Worm (Caenorhabditis elegans): ENCODE measurements around the gene lin-45.

The lin-45 gene

DNA sequence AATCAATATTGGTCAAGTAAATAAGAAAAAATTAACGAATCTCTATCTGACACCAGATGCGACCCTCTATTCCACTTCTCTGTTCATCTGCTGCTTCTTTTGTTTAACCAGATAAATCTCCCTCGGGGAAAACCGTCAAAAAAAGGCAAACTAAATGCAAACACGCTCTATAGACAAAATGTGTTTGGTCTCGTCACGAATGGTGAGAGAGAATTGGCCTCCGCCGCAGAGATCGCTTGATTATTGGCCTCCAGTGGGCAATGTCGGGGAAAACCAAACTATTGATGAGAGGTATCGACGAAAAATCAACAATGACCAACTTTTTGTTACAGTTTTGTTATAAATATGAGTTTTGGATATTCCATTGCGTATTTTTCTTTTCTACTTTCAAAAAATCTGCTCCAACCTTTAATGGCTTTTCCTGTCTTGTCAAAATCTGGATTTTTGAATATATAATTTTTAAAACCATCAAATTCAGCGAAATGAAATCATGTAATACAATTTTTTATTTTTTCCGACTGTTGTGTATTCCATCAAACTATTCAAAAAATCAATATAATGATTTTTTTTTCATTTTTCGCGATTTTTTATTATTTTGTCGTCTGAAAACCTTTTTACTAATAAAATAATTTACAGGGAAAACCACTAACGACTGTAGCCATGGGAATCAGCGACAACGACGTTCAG, 42.2 kb upstream of the lin-45 start, which contains the start of the genes C17H12.2 and vha-8 (continued):
- TF ChIP-seq rcor-1 (GFP tag; IDR thresholded peaks at IDR 0.05): 0 out of 2 replicates have a peak, but pooled peaks have one; percentile 46
- TF ChIP-seq snpc-4 (GFP tag; optimal IDR thresholded peaks at IDR 0.05): peak; percentile 45
- peak; percentile 29 to 68 (median 56) for TF ChIP-seq snpc-4 (tag; optimal IDR thresholded peaks at IDR 0.05)
- 0 out of 2 replicates have a peak, but pooled peaks have one; percentile 46 for TF ChIP-seq let-526 (GFP tag; IDR thresholded peaks at IDR 0.05)
- TF ChIP-seq dox-1 (GFP tag; IDR thresholded peaks at IDR 0.05): peak; percentile 78
- TF ChIP-seq efl-1 (GFP tag; optimal IDR thresholded peaks at IDR 0.05): peak; percentile 41
- peak; percentile 9 for TF ChIP-seq ets-4 (GFP tag; optimal IDR thresholded peaks at IDR 0.05)
- 0 out of 2 replicates have a peak, but pooled peaks have one; percentile 51 for TF ChIP-seq egl-44 (GFP tag; IDR thresholded peaks at IDR 0.05)
- TF ChIP-seq unc-130 (GFP tag; optimal IDR thresholded peaks at IDR 0.05): no peak
- TF ChIP-seq madf-10 (tag; optimal IDR thresholded peaks at IDR 0.05): peak; percentile 76
- TF ChIP-seq chd-7 (tag; optimal IDR thresholded peaks at IDR 0.05): peak; percentile 46
- peak; percentile 83 for TF ChIP-seq K12H6.12 (tag; optimal IDR thresholded peaks at IDR 0.05)

DNA sequence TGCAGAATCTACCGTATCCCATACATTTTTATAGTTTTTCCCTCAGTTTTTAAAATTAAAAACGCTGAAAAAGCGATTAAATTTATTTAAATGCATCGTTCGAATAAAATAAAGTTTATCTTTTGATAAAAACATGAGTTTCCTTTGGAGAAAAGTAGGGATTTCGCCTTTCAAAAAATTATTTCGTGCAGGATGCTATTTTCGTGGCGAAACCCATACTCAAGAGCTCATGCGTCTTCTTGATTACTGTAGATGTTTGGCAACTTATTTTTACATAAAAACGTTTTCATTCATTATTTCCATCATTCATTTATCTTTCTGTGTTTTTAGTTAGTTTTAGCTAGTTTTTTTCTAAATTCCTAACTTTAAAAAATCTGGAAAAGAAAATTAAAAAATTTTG, 41.6 kb upstream of the lin-45 start:
- no peak for TF ChIP-seq cebp-1 (GFP tag; IDR thresholded peaks at IDR 0.05)
- no peak for TF ChIP-seq cebp-1 (tag; optimal IDR thresholded peaks at IDR 0.05)
- peak; percentile 59 for TF ChIP-seq ceh-91 (GFP tag; IDR thresholded peaks at IDR 0.05)
- no peak for TF ChIP-seq rpc-1 (optimal IDR thresholded peaks at IDR 0.05)
- TF ChIP-seq rpc-1 (tag; optimal IDR thresholded peaks at IDR 0.05): no peak
- TF ChIP-seq ztf-25 (GFP tag; IDR thresholded peaks at IDR 0.05): no peak
- TF ChIP-seq hmg-1.2 (GFP tag; IDR thresholded peaks at IDR 0.05): no peak
- TF ChIP-seq chd-7 (tag; optimal IDR thresholded peaks at IDR 0.05): no peak
- no peak for TF ChIP-seq hsf-1 (GFP tag; IDR thresholded peaks at IDR 0.05)
- TF ChIP-seq B0019.2 (GFP tag; conservative IDR thresholded peaks at IDR 0.05): no peak
- TF ChIP-seq lin-35 (GFP tag; optimal IDR thresholded peaks at IDR 0.05): no peak
- TF ChIP-seq efl-1 (GFP tag; optimal IDR thresholded peaks at IDR 0.05): peak; percentile 36
- TF ChIP-seq akir-1 (GFP tag; optimal IDR thresholded peaks at IDR 0.05): no peak
- no peak for TF ChIP-seq ztf-6 (GFP tag; IDR thresholded peaks at IDR 0.05)
- TF ChIP-seq tbx-9 (tag; optimal IDR thresholded peaks at IDR 0.05; ENCODE audit: borderline replicate concordance): no peak
- no peak for TF ChIP-seq mel-28 (tag; optimal IDR thresholded peaks at IDR 0.05; ENCODE audit: borderline replicate concordance)
- TF ChIP-seq ceh-100 (GFP tag; IDR thresholded peaks at IDR 0.05): no peak
- TF ChIP-seq him-1 (tag; optimal IDR thresholded peaks at IDR 0.05): peak; percentile 6
- no peak for TF ChIP-seq hlh-12 (tag; optimal IDR thresholded peaks at IDR 0.05)
- no peak for TF ChIP-seq aptf-3 (GFP tag; IDR thresholded peaks at IDR 0.05)
- TF ChIP-seq nhr-27 (tag; optimal IDR thresholded peaks at IDR 0.05): no peak
- peak; percentile 94 for TF ChIP-seq lsl-1 (GFP tag; optimal IDR thresholded peaks at IDR 0.05)
- 0 out of 2 replicates have a peak, but pooled peaks have one; percentile 4 for TF ChIP-seq dox-1 (GFP tag; IDR thresholded peaks at IDR 0.05)
- TF ChIP-seq bed-2 (GFP tag; IDR thresholded peaks at IDR 0.05): no peak
- no peak for TF ChIP-seq Y53F4B.3 (GFP tag; IDR thresholded peaks at IDR 0.05)
- no peak for TF ChIP-seq mes-4 (tag; optimal IDR thresholded peaks at IDR 0.05)
- TF ChIP-seq snpc-4 (GFP tag; optimal IDR thresholded peaks at IDR 0.05): peak; percentile 60
- TF ChIP-seq snpc-4 (tag; optimal IDR thresholded peaks at IDR 0.05): peak in 2 of 4 experiments; percentile 61 to 65
- TF ChIP-seq ztf-22 (GFP tag; optimal IDR thresholded peaks at IDR 0.05): no peak
- no peak for TF ChIP-seq zim-3 (tag; optimal IDR thresholded peaks at IDR 0.05)
- no peak for TF ChIP-seq ceh-58 (GFP tag; IDR thresholded peaks at IDR 0.05)
- TF ChIP-seq rec-8 (tag; optimal IDR thresholded peaks at IDR 0.05): no peak
- TF ChIP-seq lsy-27 (tag; optimal IDR thresholded peaks at IDR 0.05; ENCODE audit: borderline replicate concordance, insufficient read depth): no peak
- TF ChIP-seq egrh-3 (GFP tag; IDR thresholded peaks at IDR 0.05): no peak
- no peak for TF ChIP-seq F10E7.11 (tag; optimal IDR thresholded peaks at IDR 0.05)
- peak; percentile 83 for TF ChIP-seq F33H1.4 (GFP tag; IDR thresholded peaks at IDR 0.05)
- TF ChIP-seq D2030.7 (GFP tag; IDR thresholded peaks at IDR 0.05): 0 out of 2 replicates have a peak, but pooled peaks have one; percentile 25
- no peak for TF ChIP-seq ceh-40 (GFP tag; IDR thresholded peaks at IDR 0.05)
- TF ChIP-seq ztf-18 (tag; optimal IDR thresholded peaks at IDR 0.05): no peak
